Worm (Caenorhabditis elegans) whole organism, L1 larva: ENCODE results near the gene npr-22.

Source experiments
- C34B4.2 ChIP-seq: sonication (generic microtip); optimal IDR thresholded peaks from 2 replicates; lab custom pipeline; 2017; ENCODE audit warnings: mild to moderate bottlenecking, missing genetic modification characterization, missing compliant biosample characterization
- aha-1 ChIP-seq: fragments of 150-350 bp; optimal IDR thresholded peaks from 2 replicates; lab custom pipeline; 2014; ENCODE audit warnings: missing biosample characterization, missing genetic modification characterization
- ceh-63 ChIP-seq: fragments of 200-800 bp; sonication (Bioruptor generic); optimal IDR thresholded peaks from 2 replicates; lab custom pipeline; 2018; ENCODE audit warnings: mild to moderate bottlenecking, missing genetic modification characterization, missing compliant biosample characterization
- ceh-8 ChIP-seq: fragments of 200-800 bp; sonication (Bioruptor generic); optimal IDR thresholded peaks from 2 replicates; lab custom pipeline; 2018; ENCODE audit warnings: mild to moderate bottlenecking, missing genetic modification characterization, moderate library complexity, missing compliant biosample characterization
- ceh-82 ChIP-seq, 3 experiments: fragments of 150-350 bp in 1 of 3; sonication (generic microtip) in 2 of 3; optimal IDR thresholded peaks; 2 replicates each; lab custom pipeline; 2014 to 2017; ENCODE audit warnings: missing biosample characterization in 3 of 3, missing genetic modification characterization in 3 of 3
- dpl-1 ChIP-seq, 3 experiments: fragments of 150-350 bp in 2 of 3; sonication (generic microtip) in 1 of 3; optimal IDR thresholded peaks; 2 replicates each; lab custom pipeline; 2014 to 2017; ENCODE audit warnings: missing biosample characterization in 3 of 3, missing genetic modification characterization in 3 of 3, missing genetic modification reagents in 3 of 3
- dsc-1 ChIP-seq: sonication (generic microtip); optimal IDR thresholded peaks from 2 replicates; lab custom pipeline; 2016; ENCODE audit warnings: mild to moderate bottlenecking, missing genetic modification characterization, missing compliant biosample characterization
- egl-13 ChIP-seq: sonication (generic microtip); optimal IDR thresholded peaks from 2 replicates; lab custom pipeline; 2016; ENCODE audit warnings: missing genotype, missing genetic modification reagents, missing genetic modification characterization, missing compliant biosample characterization
- elt-2 ChIP-seq: sonication (generic microtip); optimal IDR thresholded peaks from 2 replicates; lab custom pipeline; 2016; ENCODE audit warnings: missing genetic modification characterization, mild to moderate bottlenecking, inconsistent platforms, missing compliant biosample characterization, missing genetic modification reagents
- elt-3 ChIP-seq, 6 experiments: fragments of 150-350 bp in 1 of 6; sonication (generic microtip); optimal IDR thresholded peaks; 2 replicates each; lab custom pipeline; 2017 to 2018; ENCODE audit warnings: missing biosample characterization in 6 of 6, missing genetic modification characterization in 6 of 6, inconsistent platforms in 1 of 6
- fkh-10 ChIP-seq: sonication (generic microtip); optimal IDR thresholded peaks from 2 replicates; lab custom pipeline; 2017; ENCODE audit warnings: missing biosample characterization, missing genetic modification reagents, missing genetic modification characterization
- fkh-4 ChIP-seq: sonication (generic microtip); optimal IDR thresholded peaks from 2 replicates; lab custom pipeline; 2016; ENCODE audit warnings: missing compliant biosample characterization, missing genetic modification characterization, borderline replicate concordance
- fkh-8 ChIP-seq: sonication (generic microtip); optimal IDR thresholded peaks from 2 replicates; lab custom pipeline; 2016; ENCODE audit warnings: mild to moderate bottlenecking, missing genetic modification characterization, missing compliant biosample characterization
- hlh-4 ChIP-seq: sonication (generic microtip); optimal IDR thresholded peaks from 2 replicates; lab custom pipeline; 2016; ENCODE audit warnings: mild to moderate bottlenecking, missing genetic modification characterization, missing compliant biosample characterization
- lin-13 ChIP-seq: fragments of 150-350 bp; optimal IDR thresholded peaks from 2 replicates; lab custom pipeline; 2014; ENCODE audit warnings: missing biosample characterization, missing genetic modification reagents, missing genetic modification characterization
- lin-15B ChIP-seq: fragments of 150-350 bp; sonication (generic microtip); optimal IDR thresholded peaks from 3 replicates; lab custom pipeline; 2014; ENCODE audit warnings: missing biosample characterization, missing genetic modification characterization
- lin-35 ChIP-seq, 2 experiments: fragments of 150-350 bp; optimal IDR thresholded peaks; 2 replicates each; lab custom pipeline; 2014; ENCODE audit warnings: missing biosample characterization in 2 of 2, missing genetic modification characterization in 2 of 2, missing genetic modification reagents in 2 of 2
- lir-3 ChIP-seq: sonication (generic microtip); optimal IDR thresholded peaks from 2 replicates; lab custom pipeline; 2016; ENCODE audit warnings: mild to moderate bottlenecking, missing genetic modification characterization, moderate library complexity, missing compliant biosample characterization; ENCODE audit not compliant: poor library complexity
- lsy-2 ChIP-seq, 2 experiments: fragments of 150-350 bp; optimal IDR thresholded peaks; 2 replicates each; lab custom pipeline; 2014; ENCODE audit warnings: missing biosample characterization in 2 of 2, missing genetic modification characterization in 2 of 2
- mab-9 ChIP-seq: fragments of 200-800 bp; sonication (Bioruptor generic); IDR thresholded peaks from 2 replicates; pipeline ENCODE4 v1.3.6; 2022; ENCODE audit warnings: missing genetic modification reagents, missing genetic modification characterization, missing compliant biosample characterization
- mdl-1 ChIP-seq, 2 experiments: fragments of 150-350 bp; optimal IDR thresholded peaks; 2 replicates each; lab custom pipeline; 2014 to 2017; ENCODE audit warnings: missing biosample characterization in 2 of 2, missing genetic modification characterization in 2 of 2, inconsistent platforms in 1 of 2
- mep-1 ChIP-seq: fragments of 150-350 bp; optimal IDR thresholded peaks from 2 replicates; lab custom pipeline; 2014; ENCODE audit warnings: missing biosample characterization, missing genetic modification characterization
- nhr-19 ChIP-seq: fragments of 200-800 bp; sonication (Bioruptor generic); conservative IDR thresholded peaks from 2 replicates; pipeline ENCODE4 v1.3.6; 2022; ENCODE audit warnings: missing genetic modification characterization, missing compliant biosample characterization
- nhr-20 ChIP-seq: sonication (generic microtip); optimal IDR thresholded peaks from 2 replicates; lab custom pipeline; 2016; ENCODE audit warnings: mild to moderate bottlenecking, missing genetic modification characterization, missing compliant biosample characterization
- nhr-237 ChIP-seq: fragments of 150-350 bp; optimal IDR thresholded peaks from 2 replicates; lab custom pipeline; 2014; ENCODE audit warnings: missing biosample characterization, missing genetic modification characterization
- nhr-28 ChIP-seq: fragments of 150-350 bp; optimal IDR thresholded peaks from 2 replicates; lab custom pipeline; 2014; ENCODE audit warnings: missing biosample characterization, missing genetic modification characterization
- nhr-47 ChIP-seq: sonication (generic microtip); optimal IDR thresholded peaks from 2 replicates; lab custom pipeline; 2016; ENCODE audit warnings: mild to moderate bottlenecking, missing genetic modification characterization, moderate library complexity, missing compliant biosample characterization
- nhr-71 ChIP-seq: sonication (generic microtip); optimal IDR thresholded peaks from 2 replicates; lab custom pipeline; 2016; ENCODE audit warnings: mild to moderate bottlenecking, missing genetic modification characterization, moderate library complexity, missing compliant biosample characterization
- nhr-77 ChIP-seq: fragments of 150-350 bp; optimal IDR thresholded peaks from 2 replicates; lab custom pipeline; 2014; ENCODE audit warnings: missing biosample characterization, missing genetic modification characterization
- nhr-90 ChIP-seq: sonication (generic microtip); optimal IDR thresholded peaks from 2 replicates; lab custom pipeline; 2016; ENCODE audit warnings: mild to moderate bottlenecking, missing genetic modification characterization, missing compliant biosample characterization; ENCODE audit not compliant: poor library complexity
- pag-3 ChIP-seq: sonication (generic microtip); optimal IDR thresholded peaks from 2 replicates; lab custom pipeline; 2017; ENCODE audit warnings: missing genetic modification characterization, mild to moderate bottlenecking, missing compliant biosample characterization, antibody characterized with exemption, borderline replicate concordance; ENCODE audit not compliant: insufficient read depth
- pqm-1 ChIP-seq: sonication (generic microtip); optimal IDR thresholded peaks from 3 replicates; lab custom pipeline; 2017; ENCODE audit warnings: missing biosample characterization, missing genetic modification characterization
- rnt-1 ChIP-seq: sonication (generic microtip); optimal IDR thresholded peaks from 2 replicates; lab custom pipeline; 2016; ENCODE audit warnings: mild to moderate bottlenecking, missing genetic modification characterization, moderate library complexity, missing compliant biosample characterization
- snu-23 ChIP-seq: sonication (generic microtip); optimal IDR thresholded peaks from 2 replicates; lab custom pipeline; 2016; ENCODE audit warnings: missing genetic modification characterization, missing compliant biosample characterization
- sox-4 ChIP-seq: sonication (generic microtip); optimal IDR thresholded peaks from 2 replicates; lab custom pipeline; 2016; ENCODE audit warnings: missing genetic modification characterization, missing compliant biosample characterization
- sptf-1 ChIP-seq: fragments of 150-350 bp; optimal IDR thresholded peaks from 2 replicates; lab custom pipeline; 2014; ENCODE audit warnings: missing biosample characterization, missing genetic modification characterization
- sup-37 ChIP-seq: fragments of 200-800 bp; sonication (Bioruptor generic); optimal IDR thresholded peaks from 2 replicates; lab custom pipeline; 2018; ENCODE audit warnings: mild to moderate bottlenecking, missing genetic modification characterization, missing compliant biosample characterization
- swsn-7 ChIP-seq: sonication (generic microtip); optimal IDR thresholded peaks from 2 replicates; lab custom pipeline; 2016; ENCODE audit warnings: missing genetic modification characterization, missing compliant biosample characterization
- tbx-2 ChIP-seq: sonication (generic microtip); optimal IDR thresholded peaks from 2 replicates; lab custom pipeline; 2016; ENCODE audit warnings: missing genetic modification characterization, missing compliant biosample characterization
- unc-130 ChIP-seq: fragments of 150-350 bp; optimal IDR thresholded peaks from 2 replicates; lab custom pipeline; 2017; ENCODE audit warnings: missing biosample characterization, missing genetic modification characterization, inconsistent platforms
- unc-30 ChIP-seq: sonication (generic microtip); optimal IDR thresholded peaks from 2 replicates; lab custom pipeline; 2017; ENCODE audit warnings: missing biosample characterization, missing genetic modification characterization
- unc-98 ChIP-seq: fragments of 200-800 bp; sonication (Bioruptor generic); IDR thresholded peaks from 2 replicates; pipeline ENCODE4 v1.3.6; 2022; ENCODE audit warnings: missing genetic modification characterization, missing compliant biosample characterization
- xbp-1 ChIP-seq: sonication (generic microtip); optimal IDR thresholded peaks from 2 replicates; lab custom pipeline; 2016; ENCODE audit warnings: missing genetic modification characterization, missing compliant biosample characterization
- zip-4 ChIP-seq: fragments of 200-800 bp; sonication (Bioruptor generic); optimal IDR thresholded peaks from 2 replicates; lab custom pipeline; 2018; ENCODE audit warnings: mild to moderate bottlenecking, missing genetic modification characterization, moderate library complexity, missing compliant biosample characterization
- ztf-11 ChIP-seq, 2 experiments: sonication (generic microtip); optimal IDR thresholded peaks; 2 replicates each; lab custom pipeline; 2016 to 2017; ENCODE audit warnings: missing genetic modification characterization in 2 of 2, missing biosample characterization in 1 of 2, missing compliant biosample characterization in 1 of 2
- ztf-4 ChIP-seq: fragments of 150-350 bp; optimal IDR thresholded peaks from 2 replicates; lab custom pipeline; 2014; ENCODE audit warnings: missing biosample characterization, missing genetic modification characterization

The npr-22 gene

ce11 chrIV:8587605-8588004 is 28.4 kb downstream of the npr-22 start (continued):
- TF ChIP-seq dpl-1 (GFP tag; optimal IDR thresholded peaks at IDR 0.05; lab: Kevin White, UChicago) (no peak), unc-130 (no peak), snu-23 (GFP tag; lab: Kevin White, UChicago) (no peak), dsc-1 (peak; percentile 87), nhr-71 (peak; percentile 55)

- TF ChIP-seq ceh-82 (tag; optimal IDR thresholded peaks at IDR 0.05; lab: Kevin White, UChicago) (no peak), lin-35 (GFP tag; optimal IDR thresholded peaks at IDR 0.05; lab: Kevin White, UChicago) (no peak), lin-15B (tag; lab: Kevin White, UChicago) (no peak), rnt-1 (tag; lab: Kevin White, UChicago) (no peak), aha-1 (tag; lab: Kevin White, UChicago) (no peak), fkh-10 (GFP tag; lab: Kevin White, UChicago) (no peak), zip-4 (GFP tag; lab: Kevin White, UChicago) (no peak), mdl-1 (tag; optimal IDR thresholded peaks at IDR 0.05; lab: Kevin White, UChicago) (no peak), nhr-19 (GFP tag; lab: Robert Waterston, UW) (no peak), unc-98 (GFP tag; lab: Robert Waterston, UW) (no peak), elt-2 (no peak), nhr-71 (no peak), swsn-7 (tag; lab: Kevin White, UChicago) (no peak), C34B4.2 (tag; lab: Kevin White, UChicago) (no peak), lir-3 (no peak), elt-3 (tag; optimal IDR thresholded peaks at IDR 0.05; lab: Kevin White, UChicago) (no peak), ztf-11 (tag; optimal IDR thresholded peaks at IDR 0.05; lab: Kevin White, UChicago) (no peak), mep-1 (tag; lab: Kevin White, UChicago) (no peak), nhr-20 (tag; lab: Kevin White, UChicago) (no peak), ceh-63 (GFP tag; lab: Kevin White, UChicago) (no peak)
Observed at ce11 chrIV:8595317-8595716, 36.1 kb downstream of the npr-22 start, which contains the start of gene Y59H11AR.3. Gene Y59H11AR.3 (minus strand): TSS chrIV:8595417.

- TF ChIP-seq nhr-90, result no peak
- TF ChIP-seq xbp-1 (tag; lab: Kevin White, UChicago), result no peak
- TF ChIP-seq ceh-82 (tag; optimal IDR thresholded peaks at IDR 0.05; lab: Kevin White, UChicago), result no peak
- TF ChIP-seq elt-2, result no peak
- TF ChIP-seq nhr-237 (tag; lab: Kevin White, UChicago), result no peak
- TF ChIP-seq pag-3, result no peak
- no peak for TF ChIP-seq ceh-63 (GFP tag; lab: Kevin White, UChicago)
Observed at ce11 chrIV:8595767-8596166, 36.5 kb downstream of the npr-22 start, which contains the start of gene clec-181. Gene clec-181 (plus strand): TSS chrIV:8596067.

DNA sequence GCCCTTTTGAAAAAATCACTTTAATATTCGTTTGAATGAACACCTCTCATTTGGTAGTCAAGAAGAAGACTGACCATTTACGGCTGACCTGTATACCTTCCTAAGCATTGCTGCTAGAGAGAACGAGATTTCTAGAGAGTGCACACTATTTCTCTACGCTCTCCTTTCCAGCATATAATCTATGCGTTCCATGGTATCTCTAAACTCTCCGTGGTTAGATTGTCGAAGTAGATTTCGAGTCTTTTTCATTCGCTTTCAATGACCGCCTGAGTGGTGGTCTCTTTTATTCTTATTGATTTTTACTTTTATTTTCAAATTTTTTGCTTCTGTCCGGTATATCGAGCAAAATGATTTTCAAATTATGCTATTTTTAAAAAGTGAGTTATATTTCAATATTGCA is 38.3 kb downstream of the npr-22 start:
- TF ChIP-seq sptf-1 (tag; lab: Kevin White, UChicago) (no peak), pqm-1 (tag; lab: Kevin White, UChicago) (no peak), ceh-63 (GFP tag; lab: Kevin White, UChicago) (no peak), nhr-237 (tag; lab: Kevin White, UChicago) (no peak), egl-13 (no peak), lsy-2 (tag; optimal IDR thresholded peaks at IDR 0.05; lab: Kevin White, UChicago) (peak; percentile 29 to 58), nhr-47 (tag; lab: Kevin White, UChicago) (peak; percentile 10), nhr-28 (no peak), nhr-19 (GFP tag; lab: Robert Waterston, UW) (no peak), fkh-8 (tag; lab: Kevin White, UChicago) (no peak), ztf-11 (tag; optimal IDR thresholded peaks at IDR 0.05; lab: Kevin White, UChicago) (no peak), nhr-71 (peak; percentile 40), ceh-8 (GFP tag; lab: Kevin White, UChicago) (no peak), fkh-4 (tag; lab: Kevin White, UChicago) (no peak), sup-37 (GFP tag; lab: Kevin White, UChicago) (no peak), tbx-2 (tag; lab: Kevin White, UChicago) (no peak), sox-4 (tag; lab: Kevin White, UChicago) (no peak), nhr-77 (tag; lab: Kevin White, UChicago) (no peak), mab-9 (GFP tag; lab: Robert Waterston, UW) (no peak), hlh-4 (no peak), fkh-10 (GFP tag; lab: Kevin White, UChicago) (no peak), rnt-1 (tag; lab: Kevin White, UChicago) (peak; percentile 38), mep-1 (tag; lab: Kevin White, UChicago) (peak; percentile 58), lin-35 (GFP tag; optimal IDR thresholded peaks at IDR 0.05; lab: Kevin White, UChicago) (peak; percentile 2 to 36), lin-13 (GFP tag; lab: Kevin White, UChicago) (no peak), ztf-4 (tag; lab: Kevin White, UChicago) (no peak), unc-30 (tag; lab: Kevin White, UChicago) (no peak)
